Worm (Caenorhabditis elegans): ENCODE results near the gene T13C5.6.

ce11 chrX:6216551-6216950, 9.1 kb upstream of the T13C5.6 start, which contains the start of gene lrch-1:
- TF ChIP-seq ama-1 (optimal IDR thresholded peaks at IDR 0.05) (no peak), scrt-1 (GFP tag; IDR thresholded peaks at IDR 0.05) (no peak), tra-4 (tag; optimal IDR thresholded peaks at IDR 0.05) (no peak), pes-1 (GFP tag; IDR thresholded peaks at IDR 0.05) (no peak), ceh-36 (tag; optimal IDR thresholded peaks at IDR 0.05) (no peak), hmbx-1 (tag; optimal IDR thresholded peaks at IDR 0.05) (no peak), ets-7 (tag; optimal IDR thresholded peaks at IDR 0.05) (no peak), hmg-4 (GFP tag; optimal IDR thresholded peaks at IDR 0.05) (no peak), sea-1 (GFP tag; conservative IDR thresholded peaks at IDR 0.05) (no peak), ceh-13 (GFP tag; optimal IDR thresholded peaks at IDR 0.05) (no peak), aly-1 (tag; optimal IDR thresholded peaks at IDR 0.05) (no peak)
